Worm (Caenorhabditis elegans) whole organism, L4 larva: ENCODE results near the gene fbxb-50.

Experiments used
- Y105C5A.15 ChIP-seq: fragments of 200-800 bp; sonication (Bioruptor generic); IDR thresholded peaks from 2 replicates; pipeline ENCODE4 v1.3.6; 2022; ENCODE audit warnings: missing genetic modification characterization, missing compliant biosample characterization
- Y75B8A.6 ChIP-seq: fragments of 200-800 bp; sonication (Bioruptor generic); IDR thresholded peaks from 2 replicates; pipeline ENCODE4 v1.3.6; 2022; ENCODE audit warnings: missing genetic modification reagents, missing genetic modification characterization, missing compliant biosample characterization
- ama-1 ChIP-seq: fragments of 150-350 bp; optimal IDR thresholded peaks from 2 replicates; lab custom pipeline; 2014; ENCODE audit warnings: inconsistent platforms, mixed read lengths
- ceh-44 ChIP-seq: fragments of 200-800 bp; sonication (Bioruptor generic); IDR thresholded peaks from 2 replicates; pipeline ENCODE4 v1.3.6; 2022; ENCODE audit warnings: missing genetic modification reagents, missing genetic modification characterization, missing compliant biosample characterization
- ceh-82 ChIP-seq: sonication (generic microtip); optimal IDR thresholded peaks from 2 replicates; lab custom pipeline; 2017; ENCODE audit warnings: missing biosample characterization, missing genetic modification characterization
- jun-1 ChIP-seq: fragments of 150-350 bp; optimal IDR thresholded peaks from 2 replicates; lab custom pipeline; 2014; ENCODE audit warnings: missing biosample characterization, missing genetic modification reagents, missing genetic modification characterization
- nhr-237 ChIP-seq: sonication (generic microtip); optimal IDR thresholded peaks from 2 replicates; lab custom pipeline; 2017; ENCODE audit warnings: missing biosample characterization, missing genetic modification characterization
- nhr-42 ChIP-seq: fragments of 200-800 bp; sonication (Bioruptor generic); IDR thresholded peaks from 2 replicates; pipeline ENCODE4 v1.3.6; 2022; ENCODE audit warnings: missing genetic modification characterization, missing compliant biosample characterization
- nhr-6 ChIP-seq: fragments of 150-350 bp; optimal IDR thresholded peaks from 2 replicates; lab custom pipeline; 2014; ENCODE audit warnings: missing biosample characterization, missing genetic modification characterization
- pha-4 ChIP-seq, 2 experiments: fragments of 150-350 bp in 1 of 2; fragments of 200-800 bp in 1 of 2; sonication (Bioruptor generic) in 1 of 2; IDR thresholded peaks in 1 of 2; optimal IDR thresholded peaks in 1 of 2; 2 replicates each; pipeline versions ENCODE4 v1.3.6 to Lab custom; 2014 to 2022; ENCODE audit warnings: missing genetic modification characterization in 2 of 2, missing genetic modification reagents in 2 of 2, missing biosample characterization in 1 of 2, missing compliant biosample characterization in 1 of 2
- skn-1 ChIP-seq: fragments of 150-350 bp; optimal IDR thresholded peaks from 2 replicates; lab custom pipeline; 2014; ENCODE audit warnings: missing biosample characterization, missing genetic modification characterization
- snpc-4 ChIP-seq: fragments of 150-350 bp; optimal IDR thresholded peaks from 2 replicates; lab custom pipeline; 2014; ENCODE audit warnings: missing biosample characterization, missing genetic modification characterization
- zfp-3 ChIP-seq: fragments of 200-800 bp; sonication (Bioruptor generic); conservative IDR thresholded peaks from 2 replicates; pipeline ENCODE4 v1.3.6; 2022; ENCODE audit warnings: missing genetic modification reagents, missing genetic modification characterization, missing compliant biosample characterization

DNA sequence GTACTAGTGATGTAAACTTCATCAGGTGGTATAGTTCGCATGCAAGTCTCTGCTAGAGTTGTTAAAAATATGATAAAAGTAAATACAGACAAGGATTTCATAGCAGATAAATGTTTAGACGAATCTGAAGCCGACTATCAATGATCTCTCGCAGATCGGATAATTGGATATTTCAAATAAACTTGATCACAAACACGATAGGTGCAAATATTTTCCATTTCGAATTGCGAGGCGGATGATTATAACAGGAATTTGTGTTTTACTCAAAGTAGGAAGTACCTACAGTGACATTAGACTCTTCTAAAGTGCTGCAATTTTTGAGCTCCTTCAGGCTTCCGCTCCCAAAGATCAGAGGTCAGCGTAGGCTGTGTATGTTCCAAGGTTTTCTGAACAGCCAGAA lies 33.6 kb downstream of the fbxb-50 start, which contains the start of gene T07H3.7:
- TF ChIP-seq pha-4 (GFP tag; IDR thresholded peaks at IDR 0.05; lab: Robert Waterston, UW): no peak
- TF ChIP-seq pha-4 (tag; optimal IDR thresholded peaks at IDR 0.05; lab: Kevin White, UChicago): no peak
- no peak for TF ChIP-seq ceh-82 (tag; lab: Kevin White, UChicago)
- TF ChIP-seq snpc-4 (tag; lab: Kevin White, UChicago): no peak
- no peak for TF ChIP-seq ama-1 (lab: Kevin White, UChicago)
- TF ChIP-seq Y105C5A.15: no peak
- no peak for TF ChIP-seq zfp-3 (GFP tag; lab: Robert Waterston, UW)
- no peak for TF ChIP-seq ceh-44 (GFP tag; lab: Robert Waterston, UW)
- TF ChIP-seq Y75B8A.6: no peak
- no peak for TF ChIP-seq nhr-42 (GFP tag; lab: Robert Waterston, UW)
- TF ChIP-seq skn-1 (tag; lab: Kevin White, UChicago): no peak
- TF ChIP-seq nhr-237 (tag; lab: Kevin White, UChicago): no peak
- no peak for TF ChIP-seq nhr-6 (tag; lab: Kevin White, UChicago)
- no peak for TF ChIP-seq jun-1 (tag; lab: Kevin White, UChicago)
